Worm (Caenorhabditis elegans): Measurements from ENCODE around the gene nuaf-3.

Gene nuaf-3

DNA sequence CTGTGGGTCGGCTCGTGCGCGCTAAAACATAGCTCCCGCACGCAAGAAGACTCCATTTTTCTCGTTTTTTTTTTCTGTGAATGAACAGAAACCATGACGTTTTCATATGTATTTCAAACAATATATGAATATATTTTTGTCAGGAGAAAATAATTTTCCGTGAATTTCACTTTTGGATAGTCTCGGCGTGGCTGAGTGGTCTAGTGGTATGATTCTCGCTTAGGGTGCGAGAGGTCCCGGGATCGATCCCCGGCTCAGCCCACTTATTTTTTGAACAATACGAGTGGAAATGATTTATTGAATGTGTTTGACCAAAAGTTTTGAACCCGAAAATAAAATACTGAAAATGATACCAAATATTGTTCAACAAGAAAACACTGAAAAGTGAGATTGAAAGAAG is 47.3 kb downstream of the nuaf-3 start:
- TF ChIP-seq nhr-10 (tag; optimal IDR thresholded peaks at IDR 0.05) (no peak), dmd-6 (GFP tag; IDR thresholded peaks at IDR 0.05) (no peak), lin-39 (tag; optimal IDR thresholded peaks at IDR 0.05) (no peak), madf-5 (GFP tag; IDR thresholded peaks at IDR 0.05) (no peak), nhr-102 (tag; optimal IDR thresholded peaks at IDR 0.05) (no peak), dpl-1 (GFP tag; optimal IDR thresholded peaks at IDR 0.05) (no peak), duxl-1 (tag; optimal IDR thresholded peaks at IDR 0.05; ENCODE audit: poor library complexity) (no peak), zfp-3 (GFP tag; conservative IDR thresholded peaks at IDR 0.05) (no peak), ztf-7 (tag; optimal IDR thresholded peaks at IDR 0.05) (no peak)
